Worm (Caenorhabditis elegans) whole organism, late embryonic: ENCODE measurements around the gene F10C2.5.

Source experiments
- pqm-1 ChIP-seq: sonication (generic microtip); optimal IDR thresholded peaks from 2 replicates; lab custom pipeline; 2016; ENCODE audit warnings: missing genetic modification characterization, missing compliant biosample characterization
- unc-86 ChIP-seq: sonication (generic microtip); optimal IDR thresholded peaks from 2 replicates; lab custom pipeline; 2016; ENCODE audit warnings: missing genetic modification characterization, missing compliant biosample characterization

ce11 chrV:12068437-12068836 lies 23.2 kb downstream of the F10C2.5 start, which contains the start of gene kmo-2:
- TF ChIP-seq pqm-1 (tag; lab: Kevin White, UChicago): no peak
- TF ChIP-seq unc-86 (tag; lab: Kevin White, UChicago): no peak
